Worm (Caenorhabditis elegans) whole organism, young adult: ENCODE data around the gene R09A8.5.
A peak's percentile ranks its signal among the peaks of the same experiment; 100 is the strongest.

Source experiments
- B0336.3 ChIP-seq: fragments of 200-800 bp; sonication (Bioruptor generic); IDR thresholded peaks from 2 replicates; pipeline ENCODE4 v1.3.6; 2022; ENCODE audit warnings: missing genetic modification characterization, missing compliant biosample characterization
- C06A6.2 ChIP-seq: fragments of 200-800 bp; sonication (Bioruptor generic); conservative IDR thresholded peaks from 2 replicates; pipeline ENCODE4 v1.3.6; 2022; ENCODE audit warnings: missing genetic modification characterization, missing compliant biosample characterization
- F23B12.7 ChIP-seq: sonication (generic microtip); optimal IDR thresholded peaks from 2 replicates; lab custom pipeline; 2017; ENCODE audit warnings: missing genetic modification characterization, mild to moderate bottlenecking, missing compliant biosample characterization, antibody characterized with exemption, moderate library complexity; ENCODE audit not compliant: insufficient read depth
- F33H1.4 ChIP-seq: fragments of 200-800 bp; sonication (Bioruptor generic); IDR thresholded peaks from 2 replicates; pipeline ENCODE4 v1.3.6; 2022; ENCODE audit warnings: missing genetic modification reagents, missing genetic modification characterization, missing compliant biosample characterization
- F37B4.10 ChIP-seq: fragments of 200-800 bp; sonication (Bioruptor generic); IDR thresholded peaks from 2 replicates; pipeline ENCODE4 v1.3.6; 2022; ENCODE audit warnings: missing genetic modification characterization, missing compliant biosample characterization
- F39B2.1 ChIP-seq: fragments of 200-800 bp; sonication (Bioruptor generic); IDR thresholded peaks from 2 replicates; pipeline ENCODE4 v1.3.6; 2022; ENCODE audit warnings: missing genetic modification reagents, missing genetic modification characterization, missing compliant biosample characterization
- F57A8.1 ChIP-seq: fragments of 200-800 bp; sonication (Bioruptor generic); optimal IDR thresholded peaks from 2 replicates; lab custom pipeline; 2018; ENCODE audit warnings: mild to moderate bottlenecking, missing genetic modification characterization, moderate library complexity, missing compliant biosample characterization
- K11D2.4 ChIP-seq: fragments of 200-800 bp; sonication (Bioruptor generic); IDR thresholded peaks from 2 replicates; pipeline ENCODE4 v1.3.6; 2022; ENCODE audit warnings: missing genetic modification reagents, missing genetic modification characterization, missing compliant biosample characterization
- Y53G8AR.9 ChIP-seq: fragments of 200-800 bp; sonication (Bioruptor generic); conservative IDR thresholded peaks from 2 replicates; pipeline ENCODE4 v1.3.6; 2022; ENCODE audit warnings: missing genetic modification reagents, missing genetic modification characterization, missing compliant biosample characterization
- Y79H2A.3 ChIP-seq: fragments of 200-800 bp; sonication (Bioruptor generic); conservative IDR thresholded peaks from 2 replicates; pipeline ENCODE4 v1.3.6; 2022; ENCODE audit warnings: missing genetic modification reagents, missing genetic modification characterization, missing compliant biosample characterization
- akir-1 ChIP-seq: fragments of 200-800 bp; sonication (Bioruptor generic); optimal IDR thresholded peaks from 2 replicates; lab custom pipeline; 2018; ENCODE audit warnings: mild to moderate bottlenecking, missing genetic modification characterization, moderate library complexity, missing compliant biosample characterization
- athp-1 ChIP-seq: sonication (generic microtip); optimal IDR thresholded peaks from 2 replicates; lab custom pipeline; 2017; ENCODE audit warnings: mild to moderate bottlenecking, missing genetic modification characterization, missing compliant biosample characterization
- attf-3 ChIP-seq: fragments of 200-800 bp; sonication (Bioruptor generic); conservative IDR thresholded peaks from 2 replicates; pipeline ENCODE4 v1.3.6; 2022; ENCODE audit warnings: missing genetic modification reagents, missing genetic modification characterization, missing compliant biosample characterization
- attf-5 ChIP-seq: fragments of 200-800 bp; sonication (Bioruptor generic); optimal IDR thresholded peaks from 2 replicates; lab custom pipeline; 2018; ENCODE audit warnings: mild to moderate bottlenecking, missing genetic modification characterization, missing compliant biosample characterization
- attf-6 ChIP-seq: fragments of 200-800 bp; sonication (Bioruptor generic); IDR thresholded peaks from 2 replicates; pipeline ENCODE4 v1.3.6; 2022; ENCODE audit warnings: missing genetic modification reagents, missing genetic modification characterization, missing compliant biosample characterization
- cebp-1 ChIP-seq, 2 experiments: fragments of 200-800 bp in 1 of 2; sonication (Bioruptor generic) in 1 of 2; sonication (generic microtip) in 1 of 2; IDR thresholded peaks in 1 of 2; optimal IDR thresholded peaks in 1 of 2; 2 replicates each; pipeline versions ENCODE4 v1.3.6 to Lab custom; 2017 to 2022; ENCODE audit warnings: missing compliant biosample characterization in 2 of 2, missing genetic modification characterization in 2 of 2, mild to moderate bottlenecking in 1 of 2, missing genetic modification reagents in 1 of 2, moderate library complexity in 1 of 2
- cebp-2 ChIP-seq: fragments of 200-800 bp; sonication (Bioruptor generic); IDR thresholded peaks from 2 replicates; pipeline ENCODE4 v1.3.6; 2022; ENCODE audit warnings: missing genetic modification characterization, missing compliant biosample characterization
- ceh-100 ChIP-seq: fragments of 200-800 bp; sonication (Bioruptor generic); IDR thresholded peaks from 2 replicates; pipeline ENCODE4 v1.3.6; 2022; ENCODE audit warnings: missing genetic modification reagents, missing genetic modification characterization, missing compliant biosample characterization
- ceh-79 ChIP-seq: sonication (generic microtip); optimal IDR thresholded peaks from 2 replicates; lab custom pipeline; 2017; ENCODE audit warnings: mild to moderate bottlenecking, missing genetic modification characterization, missing compliant biosample characterization
- chd-7 ChIP-seq: sonication (generic microtip); optimal IDR thresholded peaks from 2 replicates; lab custom pipeline; 2016; ENCODE audit warnings: mild to moderate bottlenecking, missing genetic modification characterization, moderate library complexity, missing compliant biosample characterization
- efl-1 ChIP-seq: fragments of 150-350 bp; optimal IDR thresholded peaks from 2 replicates; lab custom pipeline; 2014; ENCODE audit warnings: missing biosample characterization, missing genetic modification reagents, missing genetic modification characterization
- egrh-3 ChIP-seq: fragments of 200-800 bp; sonication (Bioruptor generic); IDR thresholded peaks from 2 replicates; pipeline ENCODE4 v1.3.6; 2022; ENCODE audit warnings: missing genetic modification reagents, missing genetic modification characterization, missing compliant biosample characterization
- fkh-3 ChIP-seq: sonication (generic microtip); optimal IDR thresholded peaks from 2 replicates; lab custom pipeline; 2016; ENCODE audit warnings: mild to moderate bottlenecking, missing genetic modification characterization, missing compliant biosample characterization
- hmg-1.2 ChIP-seq: fragments of 200-800 bp; sonication (Bioruptor generic); IDR thresholded peaks from 2 replicates; pipeline ENCODE4 v1.3.6; 2022; ENCODE audit warnings: missing genetic modification reagents, missing genetic modification characterization, missing compliant biosample characterization
- hsf-1 ChIP-seq: fragments of 200-800 bp; sonication (Bioruptor generic); IDR thresholded peaks from 2 replicates; pipeline ENCODE4 v1.3.6; 2022; ENCODE audit warnings: missing genetic modification reagents, missing genetic modification characterization, missing compliant biosample characterization
- lsl-1 ChIP-seq: fragments of 200-800 bp; sonication (Bioruptor generic); optimal IDR thresholded peaks from 2 replicates; lab custom pipeline; 2018; ENCODE audit warnings: mild to moderate bottlenecking, missing genetic modification characterization, moderate library complexity, missing compliant biosample characterization
- lsy-27 ChIP-seq: sonication (generic microtip); optimal IDR thresholded peaks from 2 replicates; lab custom pipeline; 2017; ENCODE audit warnings: missing genetic modification characterization, mild to moderate bottlenecking, missing compliant biosample characterization, antibody characterized with exemption, missing genotype, borderline replicate concordance; ENCODE audit not compliant: insufficient read depth
- madf-10 ChIP-seq: sonication (generic microtip); optimal IDR thresholded peaks from 2 replicates; lab custom pipeline; 2016; ENCODE audit warnings: mild to moderate bottlenecking, missing genetic modification characterization, missing compliant biosample characterization
- madf-8 ChIP-seq: fragments of 200-800 bp; sonication (Bioruptor generic); conservative IDR thresholded peaks from 2 replicates; pipeline ENCODE4 v1.3.6; 2022; ENCODE audit warnings: missing genetic modification reagents, missing genetic modification characterization, missing compliant biosample characterization
- mxl-1 ChIP-seq: sonication (generic microtip); optimal IDR thresholded peaks from 2 replicates; lab custom pipeline; 2016; ENCODE audit warnings: missing genetic modification characterization, missing compliant biosample characterization
- nfyb-1 ChIP-seq: fragments of 200-800 bp; sonication (Bioruptor generic); IDR thresholded peaks from 2 replicates; pipeline ENCODE4 v1.3.6; 2022; ENCODE audit warnings: missing genetic modification reagents, missing genetic modification characterization, missing compliant biosample characterization
- nhr-179 ChIP-seq: sonication (generic microtip); optimal IDR thresholded peaks from 2 replicates; lab custom pipeline; 2016; ENCODE audit warnings: mild to moderate bottlenecking, missing genetic modification characterization, missing compliant biosample characterization
- pbrm-1 ChIP-seq: fragments of 200-800 bp; sonication (Bioruptor generic); IDR thresholded peaks from 2 replicates; pipeline ENCODE4 v1.3.6; 2022; ENCODE audit warnings: missing genetic modification reagents, missing genetic modification characterization, missing compliant biosample characterization
- pha-4 ChIP-seq: fragments of 150-350 bp; sonication (generic microtip); optimal IDR thresholded peaks from 2 replicates; lab custom pipeline; 2014; ENCODE audit warnings: missing biosample characterization, missing genetic modification reagents, missing genetic modification characterization
- snpc-1.3 ChIP-seq: sonication (generic microtip); optimal IDR thresholded peaks from 2 replicates; lab custom pipeline; 2017; ENCODE audit warnings: missing genetic modification characterization, mild to moderate bottlenecking, missing compliant biosample characterization, antibody characterized with exemption, moderate library complexity, missing genotype, missing genetic modification reagents; ENCODE audit not compliant: insufficient read depth
- somi-1 ChIP-seq: fragments of 200-800 bp; sonication (Bioruptor generic); optimal IDR thresholded peaks from 2 replicates; lab custom pipeline; 2018; ENCODE audit warnings: mild to moderate bottlenecking, missing genetic modification characterization, missing compliant biosample characterization
- sptf-2 ChIP-seq: fragments of 200-800 bp; sonication (Bioruptor generic); optimal IDR thresholded peaks from 2 replicates; lab custom pipeline; 2018; ENCODE audit warnings: mild to moderate bottlenecking, missing genetic modification characterization, missing compliant biosample characterization
- tbp1 ChIP-seq: fragments of 200-800 bp; sonication (Bioruptor generic); optimal IDR thresholded peaks from 2 replicates; lab custom pipeline; 2018; ENCODE audit warnings: mild to moderate bottlenecking, missing genetic modification characterization, missing compliant biosample characterization
- xnd-1 ChIP-seq: sonication (generic microtip); optimal IDR thresholded peaks from 2 replicates; lab custom pipeline; 2016; ENCODE audit warnings: missing genotype, missing genetic modification reagents, missing genetic modification characterization, missing compliant biosample characterization
- ztf-18 ChIP-seq: sonication (generic microtip); optimal IDR thresholded peaks from 2 replicates; lab custom pipeline; 2016; ENCODE audit warnings: missing genotype, mild to moderate bottlenecking, missing genetic modification characterization, missing compliant biosample characterization
- ztf-22 ChIP-seq: fragments of 200-800 bp; sonication (Bioruptor generic); optimal IDR thresholded peaks from 2 replicates; lab custom pipeline; 2018; ENCODE audit warnings: mild to moderate bottlenecking, missing genetic modification characterization, moderate library complexity, missing compliant biosample characterization
- ztf-28 ChIP-seq: fragments of 200-800 bp; sonication (Bioruptor generic); IDR thresholded peaks from 2 replicates; pipeline ENCODE4 v1.3.6; 2022; ENCODE audit warnings: missing genetic modification reagents, missing genetic modification characterization, missing compliant biosample characterization
- ztf-6 ChIP-seq: fragments of 200-800 bp; sonication (Bioruptor generic); IDR thresholded peaks from 2 replicates; pipeline ENCODE4 v1.3.6; 2022; ENCODE audit warnings: missing genetic modification reagents, missing genetic modification characterization, missing compliant biosample characterization

Gene R09A8.5

ce11 chrX:12670385-12670784, 30.0 kb upstream of the R09A8.5 start (continued):
- TF ChIP-seq egrh-3 (0 out of 2 replicates have a peak, but pooled peaks have one; percentile 30), akir-1 (GFP tag; lab: Kevin White, UChicago) (no peak), ceh-100 (GFP tag; lab: Robert Waterston, UW) (0 out of 2 replicates have a peak, but pooled peaks have one; percentile 17), F23B12.7 (no peak), nfyb-1 (peak; percentile 72; the same call in 1 of the 2 replicates), Y53G8AR.9 (GFP tag; lab: Robert Waterston, UW) (0 out of 2 replicates have a peak, but pooled peaks have one; percentile 33), ceh-79 (tag; lab: Kevin White, UChicago) (no peak), efl-1 (GFP tag; lab: Kevin White, UChicago) (no peak), chd-7 (tag; lab: Kevin White, UChicago) (peak; percentile 25), B0336.3 (GFP tag; lab: Robert Waterston, UW) (peak; percentile 69; the same call in 1 of the 2 replicates), xnd-1 (no peak), F37B4.10 (GFP tag; lab: Robert Waterston, UW) (no peak), fkh-3 (tag; lab: Kevin White, UChicago) (no peak), pbrm-1 (GFP tag; lab: Robert Waterston, UW) (peak; percentile 46), madf-10 (tag; lab: Kevin White, UChicago) (peak; percentile 28), hmg-1.2 (peak; percentile 85; the same call in 1 of the 2 replicates), Y79H2A.3 (GFP tag; lab: Robert Waterston, UW) (no peak), F39B2.1 (GFP tag; lab: Robert Waterston, UW) (no peak)

ce11 chrX:12668941-12669501, 28.7 kb upstream of the R09A8.5 start:
- TF ChIP-seq athp-1 (tag; lab: Kevin White, UChicago) (no peak), madf-8 (GFP tag; lab: Robert Waterston, UW) (no peak), lsy-27 (tag; lab: Kevin White, UChicago) (no peak), C06A6.2 (GFP tag; lab: Robert Waterston, UW) (no peak), tbp1 (GFP tag; lab: Kevin White, UChicago) (no peak), ztf-28 (no peak), pha-4 (no peak), F23B12.7 (no peak), cebp-1 (GFP tag; IDR thresholded peaks at IDR 0.05; lab: Robert Waterston, UW) (no peak), cebp-1 (tag; optimal IDR thresholded peaks at IDR 0.05; lab: Kevin White, UChicago) (no peak), efl-1 (GFP tag; lab: Kevin White, UChicago) (no peak), sptf-2 (no peak), attf-3 (GFP tag; lab: Robert Waterston, UW) (no peak), F33H1.4 (GFP tag; lab: Robert Waterston, UW) (no peak), mxl-1 (tag; lab: Kevin White, UChicago) (no peak)

DNA sequence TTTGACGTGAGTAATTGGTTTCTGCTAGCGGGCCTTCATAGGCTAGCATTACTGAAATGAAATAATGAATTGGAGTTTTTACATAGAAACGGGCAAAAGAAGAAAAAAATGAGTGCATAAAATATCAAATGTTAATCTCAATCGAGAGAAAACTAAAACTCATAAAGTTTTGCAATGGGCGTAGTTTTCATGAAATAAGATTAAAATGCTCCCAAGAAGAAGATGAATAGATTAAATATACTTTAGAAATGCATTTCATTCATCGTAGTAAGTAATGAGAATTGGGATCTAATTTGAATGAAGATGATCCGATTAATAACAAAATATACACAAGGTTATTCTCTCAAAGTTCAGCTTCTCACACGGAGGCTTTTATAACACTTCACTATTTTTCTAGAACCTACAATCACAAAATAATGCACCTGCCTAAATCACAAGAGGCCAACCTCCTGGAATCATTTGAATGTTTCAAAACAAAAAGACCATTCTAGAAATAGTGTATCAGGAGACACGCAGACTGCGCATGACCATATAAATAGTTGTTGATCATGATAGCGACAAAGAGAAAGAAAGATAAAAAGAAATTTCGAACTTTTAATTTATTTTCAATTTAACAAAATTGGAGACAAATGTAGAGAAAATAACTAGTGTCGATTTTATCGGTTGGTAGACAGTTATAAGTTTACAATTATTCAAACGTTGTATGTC, 27.6 kb upstream of the R09A8.5 start, which contains the start of gene nhr-17:
nhr-17 (minus strand) TSS at position 51 of the 708 bp plus-strand sequence.
- no peak for TF ChIP-seq pbrm-1 (GFP tag; lab: Robert Waterston, UW)
- peak; percentile 14 for TF ChIP-seq F23B12.7
- no peak for TF ChIP-seq attf-5 (GFP tag; lab: Kevin White, UChicago)
- TF ChIP-seq F33H1.4 (GFP tag; lab: Robert Waterston, UW): no peak
- no peak for TF ChIP-seq lsl-1 (GFP tag; lab: Kevin White, UChicago)
- no peak for TF ChIP-seq ztf-22 (GFP tag; lab: Kevin White, UChicago)
- TF ChIP-seq nhr-179: no peak
- TF ChIP-seq somi-1: no peak
- no peak for TF ChIP-seq ztf-18 (tag; lab: Kevin White, UChicago)
- TF ChIP-seq snpc-1.3 (tag; lab: Kevin White, UChicago): no peak
- TF ChIP-seq hsf-1 (GFP tag; lab: Robert Waterston, UW): peak; percentile 79
- no peak for TF ChIP-seq lsy-27 (tag; lab: Kevin White, UChicago)
- no peak for TF ChIP-seq cebp-1 (GFP tag; IDR thresholded peaks at IDR 0.05; lab: Robert Waterston, UW)
- peak; percentile 56 for TF ChIP-seq cebp-1 (tag; optimal IDR thresholded peaks at IDR 0.05; lab: Kevin White, UChicago)
- no peak for TF ChIP-seq F57A8.1 (GFP tag; lab: Kevin White, UChicago)
- 0 out of 2 replicates have a peak, but pooled peaks have one; percentile 43 for TF ChIP-seq cebp-2 (GFP tag; lab: Robert Waterston, UW)
- no peak for TF ChIP-seq ztf-6
- no peak for TF ChIP-seq attf-6 (GFP tag; lab: Robert Waterston, UW)
- peak; percentile 9; the same call in 1 of the 2 replicates for TF ChIP-seq K11D2.4 (GFP tag; lab: Robert Waterston, UW)
